Worm (Caenorhabditis elegans) whole organism, midembryonic: ENCODE measurements around the gene Y39E4B.5.
A peak's percentile ranks its signal among the peaks of the same experiment; 100 is the strongest.

Source experiments
- T22C8.4 ChIP-seq: fragments of 200-800 bp; sonication (Bioruptor generic); IDR thresholded peaks from 2 replicates; pipeline ENCODE4 v1.3.6; 2022; ENCODE audit warnings: missing genetic modification characterization, missing compliant biosample characterization
- cog-1 ChIP-seq: sonication (generic microtip); optimal IDR thresholded peaks from 2 replicates; lab custom pipeline; 2016; ENCODE audit warnings: missing genetic modification characterization, missing compliant biosample characterization
- flt-1 ChIP-seq: fragments of 200-800 bp; sonication (Bioruptor generic); IDR thresholded peaks from 2 replicates; pipeline ENCODE4 v1.3.6; 2022; ENCODE audit warnings: missing genetic modification characterization, missing compliant biosample characterization
- klf-2 ChIP-seq: fragments of 200-800 bp; sonication (Bioruptor generic); conservative IDR thresholded peaks from 2 replicates; pipeline ENCODE4 v1.3.6; 2022; ENCODE audit warnings: missing genetic modification reagents, missing genetic modification characterization, missing compliant biosample characterization
- med-1 ChIP-seq: sonication (generic microtip); optimal IDR thresholded peaks from 2 replicates; lab custom pipeline; 2017; ENCODE audit warnings: missing genetic modification characterization, mild to moderate bottlenecking, missing compliant biosample characterization, antibody characterized with exemption, missing genetic modification reagents; ENCODE audit not compliant: insufficient read depth
- ref-1 ChIP-seq: fragments of 200-800 bp; sonication (Bioruptor generic); conservative IDR thresholded peaks from 2 replicates; pipeline ENCODE4 v1.3.6; 2022; ENCODE audit warnings: missing genetic modification reagents, missing genetic modification characterization, missing compliant biosample characterization
- tab-1 ChIP-seq: fragments of 200-800 bp; sonication (Bioruptor generic); IDR thresholded peaks from 2 replicates; pipeline ENCODE4 v1.3.6; 2022; ENCODE audit warnings: missing genetic modification characterization, missing compliant biosample characterization
- ztf-23 ChIP-seq: fragments of 200-800 bp; sonication (Bioruptor generic); IDR thresholded peaks from 2 replicates; pipeline ENCODE4 v1.3.6; 2022; ENCODE audit warnings: missing genetic modification reagents, missing genetic modification characterization, missing compliant biosample characterization
- ztf-29 ChIP-seq: fragments of 200-800 bp; sonication (Bioruptor generic); IDR thresholded peaks from 2 replicates; pipeline ENCODE4 v1.3.6; 2022; ENCODE audit warnings: missing genetic modification reagents, missing genetic modification characterization, missing compliant biosample characterization

Gene Y39E4B.5

ce11 chrIII:13173687-13174086 lies 4.0 kb downstream of the Y39E4B.5 start:
- TF ChIP-seq tab-1 (no peak), cog-1 (tag; lab: Kevin White, UChicago) (no peak)

ce11 chrIII:13176876-13177275 lies 7.2 kb downstream of the Y39E4B.5 start:
- TF ChIP-seq ztf-23 (GFP tag; lab: Robert Waterston, UW) (no peak), flt-1 (GFP tag; lab: Robert Waterston, UW) (no peak), med-1 (GFP tag; lab: Kevin White, UChicago) (no peak), klf-2 (GFP tag; lab: Robert Waterston, UW) (no peak), tab-1 (no peak), ztf-29 (GFP tag; lab: Robert Waterston, UW) (no peak), ref-1 (GFP tag; lab: Robert Waterston, UW) (no peak), cog-1 (tag; lab: Kevin White, UChicago) (no peak), T22C8.4 (GFP tag; lab: Robert Waterston, UW) (no peak)

- TF ChIP-seq flt-1 (GFP tag; lab: Robert Waterston, UW), result no peak
- no peak for TF ChIP-seq T22C8.4 (GFP tag; lab: Robert Waterston, UW)
- TF ChIP-seq klf-2 (GFP tag; lab: Robert Waterston, UW), result no peak
- TF ChIP-seq ztf-29 (GFP tag; lab: Robert Waterston, UW), result peak; percentile 74
- TF ChIP-seq ref-1 (GFP tag; lab: Robert Waterston, UW), result no peak
- TF ChIP-seq med-1 (GFP tag; lab: Kevin White, UChicago), result no peak
- peak; percentile 63 for TF ChIP-seq cog-1 (tag; lab: Kevin White, UChicago)
- no peak for TF ChIP-seq ztf-23 (GFP tag; lab: Robert Waterston, UW)
- TF ChIP-seq tab-1, result no peak
Measured at ce11 chrIII:13182003-13182402, 12.3 kb downstream of the Y39E4B.5 start.

- TF ChIP-seq T22C8.4 (GFP tag; lab: Robert Waterston, UW) (no peak), flt-1 (GFP tag; lab: Robert Waterston, UW) (no peak), klf-2 (GFP tag; lab: Robert Waterston, UW) (no peak)
Measured at ce11 chrIII:13187090-13187489, 17.4 kb downstream of the Y39E4B.5 start, which contains the start of gene gly-5. gly-5 (plus strand) TSS chrIII:13187390.

- TF ChIP-seq ref-1 (GFP tag; lab: Robert Waterston, UW) (no peak), ztf-23 (GFP tag; lab: Robert Waterston, UW) (0 out of 2 replicates have a peak, but pooled peaks have one; percentile 47), cog-1 (tag; lab: Kevin White, UChicago) (peak; percentile 33)
Measured at ce11 chrIII:13187773-13188172, 18.1 kb downstream of the Y39E4B.5 start.

ce11 chrIII:13201079-13201478 lies 31.4 kb downstream of the Y39E4B.5 start:
- no peak for TF ChIP-seq flt-1 (GFP tag; lab: Robert Waterston, UW)
- TF ChIP-seq klf-2 (GFP tag; lab: Robert Waterston, UW), result no peak
- no peak for TF ChIP-seq tab-1
- no peak for TF ChIP-seq ztf-29 (GFP tag; lab: Robert Waterston, UW)
- no peak for TF ChIP-seq cog-1 (tag; lab: Kevin White, UChicago)

DNA sequence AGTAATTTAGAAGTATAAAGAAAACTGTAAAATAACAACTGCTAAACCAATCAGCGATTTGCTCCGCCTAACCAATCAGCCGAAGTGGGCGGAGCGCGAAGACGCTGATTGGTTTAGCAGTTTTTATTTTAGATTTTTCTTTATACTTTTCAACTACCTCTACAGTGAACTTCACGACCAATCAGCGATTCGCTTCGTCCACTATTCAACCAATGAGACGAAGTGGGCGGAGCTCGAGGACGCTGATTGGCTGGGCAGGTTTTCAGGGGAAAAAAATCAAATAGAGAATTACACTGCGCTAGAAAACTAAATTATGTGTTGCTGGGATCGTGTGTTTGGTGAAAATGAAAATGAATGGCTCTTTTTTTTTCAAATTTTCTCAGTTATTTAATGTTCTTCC lies 32.2 kb downstream of the Y39E4B.5 start:
- no peak for TF ChIP-seq ref-1 (GFP tag; lab: Robert Waterston, UW)
- TF ChIP-seq ztf-29 (GFP tag; lab: Robert Waterston, UW), result no peak
- no peak for TF ChIP-seq cog-1 (tag; lab: Kevin White, UChicago)
- no peak for TF ChIP-seq flt-1 (GFP tag; lab: Robert Waterston, UW)
- TF ChIP-seq klf-2 (GFP tag; lab: Robert Waterston, UW), result no peak
- TF ChIP-seq tab-1, result no peak
- no peak for TF ChIP-seq med-1 (GFP tag; lab: Kevin White, UChicago)
- TF ChIP-seq T22C8.4 (GFP tag; lab: Robert Waterston, UW), result no peak
- no peak for TF ChIP-seq ztf-23 (GFP tag; lab: Robert Waterston, UW)

- TF ChIP-seq klf-2 (GFP tag; lab: Robert Waterston, UW), result no peak
- TF ChIP-seq tab-1, result no peak
- no peak for TF ChIP-seq ztf-23 (GFP tag; lab: Robert Waterston, UW)
- no peak for TF ChIP-seq flt-1 (GFP tag; lab: Robert Waterston, UW)
- no peak for TF ChIP-seq cog-1 (tag; lab: Kevin White, UChicago)
- TF ChIP-seq ztf-29 (GFP tag; lab: Robert Waterston, UW), result no peak
- no peak for TF ChIP-seq T22C8.4 (GFP tag; lab: Robert Waterston, UW)
- no peak for TF ChIP-seq ref-1 (GFP tag; lab: Robert Waterston, UW)
- no peak for TF ChIP-seq med-1 (GFP tag; lab: Kevin White, UChicago)
Measured at ce11 chrIII:13204682-13205081, 35.0 kb downstream of the Y39E4B.5 start, which contains the start of gene Y39E4B.11. Y39E4B.11 (plus strand) TSS chrIII:13204982.

DNA sequence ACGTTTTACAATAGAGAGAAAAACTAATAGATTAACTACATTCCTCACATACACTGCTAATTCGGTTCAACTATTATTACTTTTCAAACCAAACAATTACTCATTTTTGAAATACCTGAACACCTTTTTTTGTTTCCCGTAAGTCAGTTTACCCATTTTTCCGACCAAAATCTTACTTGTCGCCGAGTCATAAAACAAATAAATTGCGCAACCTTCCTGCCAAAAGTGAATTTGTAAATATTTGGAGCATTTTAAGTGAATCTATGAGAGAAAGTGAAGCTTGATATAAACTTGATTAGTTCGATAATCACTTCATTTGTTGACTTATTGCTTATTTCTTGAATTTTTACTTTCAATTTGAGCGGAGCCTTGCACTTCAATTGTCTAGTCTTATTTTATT lies 39.3 kb downstream of the Y39E4B.5 start:
- TF ChIP-seq cog-1 (tag; lab: Kevin White, UChicago) (no peak), tab-1 (no peak), ztf-23 (GFP tag; lab: Robert Waterston, UW) (no peak), T22C8.4 (GFP tag; lab: Robert Waterston, UW) (no peak), ztf-29 (GFP tag; lab: Robert Waterston, UW) (no peak), med-1 (GFP tag; lab: Kevin White, UChicago) (no peak), klf-2 (GFP tag; lab: Robert Waterston, UW) (no peak), flt-1 (GFP tag; lab: Robert Waterston, UW) (no peak), ref-1 (GFP tag; lab: Robert Waterston, UW) (no peak)

ce11 chrIII:13212366-13212765 lies 42.6 kb downstream of the Y39E4B.5 start, which contains the start of gene tsp-3:
tsp-3 (plus strand) TSS chrIII:13212666.
- no peak for TF ChIP-seq ztf-23 (GFP tag; lab: Robert Waterston, UW)
- TF ChIP-seq ztf-29 (GFP tag; lab: Robert Waterston, UW), result no peak
- no peak for TF ChIP-seq flt-1 (GFP tag; lab: Robert Waterston, UW)
- TF ChIP-seq cog-1 (tag; lab: Kevin White, UChicago), result no peak
- TF ChIP-seq ref-1 (GFP tag; lab: Robert Waterston, UW), result no peak
- TF ChIP-seq T22C8.4 (GFP tag; lab: Robert Waterston, UW), result no peak
- no peak for TF ChIP-seq tab-1
- no peak for TF ChIP-seq klf-2 (GFP tag; lab: Robert Waterston, UW)
- TF ChIP-seq med-1 (GFP tag; lab: Kevin White, UChicago), result no peak
